Fruit fly (Drosophila melanogaster) whole organism, wandering third instar larva: ENCODE measurements around the gene CG31176.

Experiments
- Abd-B ChIP-seq: fragments of >200 bp; optimal IDR thresholded peaks from 2 replicates; lab custom pipeline; 2017; ENCODE audit warnings: missing biosample characterization, missing genetic modification characterization
- CG32264 ChIP-seq: fragments of 200-800 bp; sonication (Bioruptor generic); optimal IDR thresholded peaks from 2 replicates; lab custom pipeline; 2016; ENCODE audit warnings: missing biosample characterization, missing genetic modification characterization
- CG9705 ChIP-seq: fragments of 200-800 bp; sonication (Bioruptor generic); optimal IDR thresholded peaks from 2 replicates; lab custom pipeline; 2018; ENCODE audit warnings: missing biosample characterization, mild to moderate bottlenecking, missing genetic modification characterization
- CrebA ChIP-seq: fragments of 200-800 bp; sonication (Bioruptor generic); optimal IDR thresholded peaks from 2 replicates; lab custom pipeline; 2016; ENCODE audit warnings: missing biosample characterization, mild to moderate bottlenecking, missing genetic modification characterization, borderline replicate concordance
- Dfd ChIP-seq: fragments of >200 bp; optimal IDR thresholded peaks from 2 replicates; lab custom pipeline; 2017; ENCODE audit warnings: missing biosample characterization, missing genetic modification characterization
- Dif ChIP-seq: fragments of 200-275, 200-300 bp; sonication (Bioruptor generic); optimal IDR thresholded peaks from 2 replicates; lab custom pipeline; 2018; ENCODE audit warnings: missing biosample characterization, missing genetic modification characterization; ENCODE audit not compliant: partially characterized antibody
- GATAd ChIP-seq: sonication (Bioruptor generic); optimal IDR thresholded peaks from 2 replicates; lab custom pipeline; 2016; ENCODE audit warnings: missing biosample characterization, missing genetic modification characterization
- HLH106 ChIP-seq: fragments of 200-800 bp; optimal IDR thresholded peaks from 3 replicates; lab custom pipeline; 2019; ENCODE audit warnings: missing biosample characterization, mild to moderate bottlenecking, missing genetic modification characterization, moderate library complexity
- Hnf4 ChIP-seq: fragments of 200-800 bp; sonication (Bioruptor generic); optimal IDR thresholded peaks from 2 replicates; lab custom pipeline; 2016; ENCODE audit warnings: missing biosample characterization, mild to moderate bottlenecking, missing genetic modification characterization
- Hr78 ChIP-seq: fragments of >200 bp; optimal IDR thresholded peaks from 2 replicates; lab custom pipeline; 2017; ENCODE audit warnings: missing biosample characterization, missing genetic modification characterization
- Hr83 ChIP-seq: fragments of 200-300 bp; sonication (Bioruptor generic); optimal IDR thresholded peaks from 2 replicates; lab custom pipeline; 2016; ENCODE audit warnings: missing biosample characterization, mild to moderate bottlenecking, missing genetic modification characterization, moderate library complexity; ENCODE audit not compliant: poor library complexity, severe bottlenecking
- Jra ChIP-seq: sonication (Bioruptor generic); optimal IDR thresholded peaks from 2 replicates; lab custom pipeline; 2016; ENCODE audit warnings: missing biosample characterization, missing genetic modification characterization
- Mio ChIP-seq: sonication (Bioruptor generic); optimal IDR thresholded peaks from 2 replicates; lab custom pipeline; 2016; ENCODE audit warnings: missing biosample characterization, missing genetic modification characterization
- Myc ChIP-seq: fragments of >200 bp; optimal IDR thresholded peaks from 2 replicates; lab custom pipeline; 2017
- N ChIP-seq: fragments of >200 bp; optimal IDR thresholded peaks from 2 replicates; lab custom pipeline; 2018; ENCODE audit warnings: missing biosample characterization, missing external identifiers, missing genetic modification characterization
- OdsH ChIP-seq: fragments of 200-800 bp; sonication (Bioruptor generic); optimal IDR thresholded peaks from 2 replicates; lab custom pipeline; 2016; ENCODE audit warnings: missing biosample characterization, mild to moderate bottlenecking, missing genetic modification characterization
- Rel ChIP-seq, 2 experiments: fragments of 200-800 bp; sonication (Bioruptor generic) in 1 of 2; optimal IDR thresholded peaks; 2 replicates in 1 of 2; 3 replicates in 1 of 2; lab custom pipeline; 2016 to 2019; ENCODE audit warnings: mild to moderate bottlenecking in 2 of 2, missing biosample characterization in 2 of 2, missing genetic modification characterization in 2 of 2, moderate library complexity in 1 of 2
- Sp1 ChIP-seq: fragments of 200-800 bp; sonication (Bioruptor generic); optimal IDR thresholded peaks from 3 replicates; lab custom pipeline; 2019; ENCODE audit warnings: missing biosample characterization, mild to moderate bottlenecking, missing genetic modification characterization, moderate library complexity
- Vsx2 ChIP-seq: fragments of 200-300, 225-300 bp; sonication (Bioruptor generic); optimal IDR thresholded peaks from 2 replicates; lab custom pipeline; 2018; ENCODE audit warnings: missing biosample characterization, missing genetic modification characterization; ENCODE audit not compliant: partially characterized antibody
- br ChIP-seq: fragments of 200-800 bp; sonication (Bioruptor generic); optimal IDR thresholded peaks from 2 replicates; lab custom pipeline; 2016; ENCODE audit warnings: missing biosample characterization, missing genetic modification characterization
- brk ChIP-seq: fragments of 200-800 bp; sonication (Bioruptor generic); optimal IDR thresholded peaks from 2 replicates; lab custom pipeline; 2016; ENCODE audit warnings: missing biosample characterization, mild to moderate bottlenecking, missing genetic modification characterization
- dl ChIP-seq, 2 experiments: fragments of 175-275, 200-275 bp in 1 of 2; fragments of 200-275 bp in 1 of 2; sonication (Bioruptor generic); optimal IDR thresholded peaks; lab custom pipeline; 2018; ENCODE audit warnings: mild to moderate bottlenecking in 2 of 2, missing biosample characterization in 2 of 2, missing genetic modification characterization in 2 of 2, moderate library complexity in 2 of 2; ENCODE audit not compliant: partially characterized antibody in 2 of 2, insufficient read depth in 1 of 2
- dmrt93B ChIP-seq: fragments of 200-800 bp; sonication (Bioruptor generic); optimal IDR thresholded peaks from 2 replicates; lab custom pipeline; 2018; ENCODE audit warnings: missing biosample characterization, mild to moderate bottlenecking, missing genetic modification characterization
- dsf ChIP-seq: sonication (Bioruptor generic); optimal IDR thresholded peaks from 2 replicates; lab custom pipeline; 2016; ENCODE audit warnings: missing biosample characterization, missing genetic modification characterization, borderline replicate concordance
- ey ChIP-seq: fragments of 200-800 bp; sonication (Bioruptor generic); optimal IDR thresholded peaks from 2 replicates; lab custom pipeline; 2016; ENCODE audit warnings: missing biosample characterization, missing genetic modification characterization
- foxo ChIP-seq, 2 experiments: fragments of 200-800 bp; sonication (Bioruptor generic); optimal IDR thresholded peaks; 2 replicates in 1 of 2; 3 replicates in 1 of 2; lab custom pipeline; 2016 to 2017; ENCODE audit warnings: missing biosample characterization in 2 of 2, missing genetic modification characterization in 2 of 2
- fru ChIP-seq: fragments of 200-800 bp; sonication (Bioruptor generic); optimal IDR thresholded peaks from 3 replicates; lab custom pipeline; 2016; ENCODE audit warnings: missing biosample characterization, mild to moderate bottlenecking, missing genetic modification characterization
- h ChIP-seq: fragments of 200-800 bp; sonication (Bioruptor generic); optimal IDR thresholded peaks from 3 replicates; lab custom pipeline; 2016; ENCODE audit warnings: missing biosample characterization, mild to moderate bottlenecking, missing genetic modification characterization
- jim ChIP-seq: fragments of 175-275, 200-325 bp; sonication (Bioruptor generic); optimal IDR thresholded peaks from 2 replicates; lab custom pipeline; 2016; ENCODE audit warnings: missing biosample characterization, mild to moderate bottlenecking, missing genetic modification characterization
- lola ChIP-seq: fragments of >200 bp; optimal IDR thresholded peaks from 2 replicates; lab custom pipeline; 2017; ENCODE audit warnings: missing biosample characterization, missing genetic modification characterization
- pan ChIP-seq: fragments of >200 bp; optimal IDR thresholded peaks from 2 replicates; lab custom pipeline; 2017
- psq ChIP-seq: fragments of 200-800 bp; sonication (Bioruptor generic); optimal IDR thresholded peaks from 3 replicates; lab custom pipeline; 2017; ENCODE audit warnings: missing biosample characterization, mild to moderate bottlenecking, missing genetic modification characterization, moderate library complexity
- rgr ChIP-seq: fragments of 200-800 bp; sonication (Bioruptor generic); optimal IDR thresholded peaks from 3 replicates; lab custom pipeline; 2016; ENCODE audit warnings: missing biosample characterization, mild to moderate bottlenecking, missing genetic modification characterization
- sage ChIP-seq: fragments of 200-800 bp; sonication (Bioruptor generic); optimal IDR thresholded peaks from 2 replicates; lab custom pipeline; 2016; ENCODE audit warnings: missing biosample characterization, mild to moderate bottlenecking, missing genetic modification characterization
- sv ChIP-seq: fragments of 200-800 bp; sonication (Bioruptor generic); optimal IDR thresholded peaks from 3 replicates; lab custom pipeline; 2016; ENCODE audit warnings: missing biosample characterization, missing genetic modification characterization
- tai ChIP-seq: sonication (Bioruptor generic); optimal IDR thresholded peaks from 2 replicates; lab custom pipeline; 2016; ENCODE audit warnings: missing biosample characterization, missing genetic modification characterization
- usp ChIP-seq: fragments of >200 bp; optimal IDR thresholded peaks from 2 replicates; lab custom pipeline; 2017; ENCODE audit warnings: missing biosample characterization, missing genetic modification characterization
- woc ChIP-seq: sonication (Bioruptor generic); optimal IDR thresholded peaks from 2 replicates; lab custom pipeline; 2016; ENCODE audit warnings: missing biosample characterization, mild to moderate bottlenecking, missing genetic modification characterization

CG31176 gene

dm6 chr3R:21665404-21665803 is 54.1 kb downstream of the CG31176 start:
- no peak for TF ChIP-seq pan (lab: Kevin White, UChicago)
- TF ChIP-seq Myc (lab: Kevin White, UChicago): peak; percentile 5
- TF ChIP-seq N (GFP tag; lab: Kevin White, UChicago): no peak
- TF ChIP-seq Dif (GFP tag; lab: Kevin White, UChicago): no peak

dm6 chr3R:21664089-21664488 is 55.4 kb downstream of the CG31176 start, which contains the start of gene Jhbp16:
Jhbp16 (plus strand) TSS chr3R:21664389.
- TF ChIP-seq Myc (lab: Kevin White, UChicago): no peak
- no peak for TF ChIP-seq brk (GFP tag; lab: Kevin White, UChicago)

dm6 chr3R:21662501-21663007 is 56.9 kb downstream of the CG31176 start, which contains the start of gene Archease:
Archease (minus strand) TSS chr3R:21662972.
- TF ChIP-seq Hr83 (GFP tag; lab: Kevin White, UChicago): no peak
- no peak for TF ChIP-seq CG9705 (GFP tag; lab: Kevin White, UChicago)
- TF ChIP-seq Rel (GFP tag; optimal IDR thresholded peaks at IDR 0.05; lab: Kevin White, UChicago): no peak
- TF ChIP-seq Rel (tag; optimal IDR thresholded peaks at IDR 0.05; lab: Kevin White, UChicago): peak; percentile 2
- TF ChIP-seq OdsH (GFP tag; lab: Kevin White, UChicago): peak; percentile 63
- TF ChIP-seq HLH106 (tag; lab: Kevin White, UChicago): peak; percentile 67
- peak; percentile 49 for TF ChIP-seq ey (GFP tag; lab: Kevin White, UChicago)
- peak; percentile 52 for TF ChIP-seq woc (GFP tag; lab: Kevin White, UChicago)
- TF ChIP-seq brk (GFP tag; lab: Kevin White, UChicago): peak; percentile 55
- no peak for TF ChIP-seq Sp1
- no peak for TF ChIP-seq rgr (GFP tag; lab: Kevin White, UChicago)
- no peak for TF ChIP-seq jim (GFP tag; lab: Kevin White, UChicago)
- no peak for TF ChIP-seq Hr78 (GFP tag; lab: Kevin White, UChicago)
- no peak for TF ChIP-seq sv (GFP tag; lab: Kevin White, UChicago)
- TF ChIP-seq dmrt93B (GFP tag; lab: Kevin White, UChicago): no peak
- no peak for TF ChIP-seq Myc (lab: Kevin White, UChicago)
- no peak for TF ChIP-seq Jra
- TF ChIP-seq h: peak; percentile 61
- TF ChIP-seq sage: peak; percentile 31
- no peak for TF ChIP-seq CG32264 (GFP tag; lab: Kevin White, UChicago)
- TF ChIP-seq fru (GFP tag; lab: Kevin White, UChicago): no peak
- no peak for TF ChIP-seq Dif (GFP tag; lab: Kevin White, UChicago)
- no peak for TF ChIP-seq dl (GFP tag; optimal IDR thresholded peaks at IDR 0.05; lab: Kevin White, UChicago; ENCODE audit: insufficient read depth in 1 of 2, partially characterized antibody in 2 of 2)
- TF ChIP-seq GATAd: no peak
- TF ChIP-seq Dfd (GFP tag; lab: Kevin White, UChicago): no peak
- TF ChIP-seq CrebA: no peak
- no peak for TF ChIP-seq br
- TF ChIP-seq pan (lab: Kevin White, UChicago): no peak
- TF ChIP-seq lola: no peak
- TF ChIP-seq psq: peak; percentile 35
- no peak for TF ChIP-seq N (GFP tag; lab: Kevin White, UChicago)
- no peak for TF ChIP-seq Vsx2 (GFP tag; lab: Kevin White, UChicago)
- TF ChIP-seq foxo (GFP tag; optimal IDR thresholded peaks at IDR 0.05; lab: Kevin White, UChicago): peak in 1 of 2 experiments; percentile 70
- TF ChIP-seq tai (GFP tag; lab: Kevin White, UChicago): peak; percentile 14
- TF ChIP-seq Hnf4: peak; percentile 51
- no peak for TF ChIP-seq Abd-B (GFP tag; lab: Kevin White, UChicago)
- TF ChIP-seq Mio (GFP tag; lab: Kevin White, UChicago): no peak
- no peak for TF ChIP-seq dsf (GFP tag; lab: Kevin White, UChicago)
- TF ChIP-seq usp (GFP tag; lab: Kevin White, UChicago): no peak
